Worm (Caenorhabditis elegans) whole organism, L1 larva: Measurements from ENCODE around the gene ZK1010.2.

Source experiments
- C34B4.2 ChIP-seq: sonication (generic microtip); optimal IDR thresholded peaks from 2 replicates; lab custom pipeline; 2017; ENCODE audit warnings: mild to moderate bottlenecking, missing genetic modification characterization, missing compliant biosample characterization
- egl-27 ChIP-seq, 2 experiments: fragments of 150-350 bp in 1 of 2; sonication (generic microtip); optimal IDR thresholded peaks; 3 replicates each; lab custom pipeline; 2017 to 2018; ENCODE audit warnings: missing biosample characterization in 2 of 2, missing genetic modification characterization in 2 of 2, missing genetic modification reagents in 2 of 2
- elt-2 ChIP-seq: sonication (generic microtip); optimal IDR thresholded peaks from 2 replicates; lab custom pipeline; 2016; ENCODE audit warnings: missing genetic modification characterization, mild to moderate bottlenecking, inconsistent platforms, missing compliant biosample characterization, missing genetic modification reagents
- elt-3 ChIP-seq, 6 experiments: fragments of 150-350 bp in 1 of 6; sonication (generic microtip); optimal IDR thresholded peaks; 2 replicates each; lab custom pipeline; 2017 to 2018; ENCODE audit warnings: missing biosample characterization in 6 of 6, missing genetic modification characterization in 6 of 6, inconsistent platforms in 1 of 6
- fkh-10 ChIP-seq: sonication (generic microtip); optimal IDR thresholded peaks from 2 replicates; lab custom pipeline; 2017; ENCODE audit warnings: missing biosample characterization, missing genetic modification reagents, missing genetic modification characterization
- nhr-71 ChIP-seq: sonication (generic microtip); optimal IDR thresholded peaks from 2 replicates; lab custom pipeline; 2016; ENCODE audit warnings: mild to moderate bottlenecking, missing genetic modification characterization, moderate library complexity, missing compliant biosample characterization
- nhr-76 ChIP-seq: sonication (generic microtip); optimal IDR thresholded peaks from 2 replicates; lab custom pipeline; 2017; ENCODE audit warnings: missing biosample characterization, missing genetic modification characterization
- snpc-4 ChIP-seq: fragments of 150-350 bp; optimal IDR thresholded peaks from 2 replicates; lab custom pipeline; 2014; ENCODE audit warnings: missing biosample characterization, missing genetic modification characterization
- snu-23 ChIP-seq: sonication (generic microtip); optimal IDR thresholded peaks from 2 replicates; lab custom pipeline; 2016; ENCODE audit warnings: missing genetic modification characterization, missing compliant biosample characterization

ce11 chrIII:12968330-12968729, 9.3 kb downstream of the ZK1010.2 start:
- TF ChIP-seq C34B4.2 (tag; lab: Kevin White, UChicago) (no peak), nhr-76 (tag; lab: Kevin White, UChicago) (no peak), elt-3 (tag; optimal IDR thresholded peaks at IDR 0.05; lab: Kevin White, UChicago) (no peak), elt-2 (tag; lab: Kevin White, UChicago) (no peak), snu-23 (GFP tag; lab: Kevin White, UChicago) (no peak), snpc-4 (tag; lab: Kevin White, UChicago) (no peak), fkh-10 (GFP tag; lab: Kevin White, UChicago) (no peak), nhr-71 (tag; lab: Kevin White, UChicago) (no peak), egl-27 (tag; optimal IDR thresholded peaks at IDR 0.05; lab: Kevin White, UChicago) (no peak)
